Worm (Caenorhabditis elegans) whole organism, early embryonic: Measurements from ENCODE around the gene srh-55.

Experiments
- B0310.2 ChIP-seq: sonication (generic microtip); optimal IDR thresholded peaks from 2 replicates; lab custom pipeline; 2016; ENCODE audit warnings: mild to moderate bottlenecking, missing genetic modification characterization, missing compliant biosample characterization
- F13C5.2 ChIP-seq: sonication (generic microtip); optimal IDR thresholded peaks from 2 replicates; lab custom pipeline; 2017; ENCODE audit warnings: mild to moderate bottlenecking, missing genetic modification characterization, inconsistent platforms, missing compliant biosample characterization
- aly-1 ChIP-seq: sonication (generic microtip); optimal IDR thresholded peaks from 2 replicates; lab custom pipeline; 2016; ENCODE audit warnings: missing genetic modification characterization, missing compliant biosample characterization
- ama-1 ChIP-seq: fragments of 150-350 bp; optimal IDR thresholded peaks from 2 replicates; lab custom pipeline; 2014
- ceh-13 ChIP-seq: fragments of 200-800 bp; sonication (Bioruptor generic); optimal IDR thresholded peaks from 2 replicates; lab custom pipeline; 2018; ENCODE audit warnings: mild to moderate bottlenecking, missing genetic modification characterization, missing compliant biosample characterization
- ceh-36 ChIP-seq: sonication (generic microtip); optimal IDR thresholded peaks from 2 replicates; lab custom pipeline; 2016; ENCODE audit warnings: missing genetic modification characterization, inconsistent platforms, missing compliant biosample characterization
- ets-7 ChIP-seq: sonication (generic microtip); optimal IDR thresholded peaks from 2 replicates; lab custom pipeline; 2016; ENCODE audit warnings: missing genotype, missing genetic modification characterization, missing compliant biosample characterization
- flt-1 ChIP-seq: fragments of 200-800 bp; sonication (Bioruptor generic); IDR thresholded peaks from 2 replicates; pipeline ENCODE4 v1.3.6; 2022; ENCODE audit warnings: missing genetic modification characterization, missing compliant biosample characterization
- hmbx-1 ChIP-seq: sonication (generic microtip); optimal IDR thresholded peaks from 2 replicates; lab custom pipeline; 2016; ENCODE audit warnings: mild to moderate bottlenecking, missing genetic modification characterization, missing compliant biosample characterization
- hmg-4 ChIP-seq: fragments of 200-800 bp; sonication (Bioruptor generic); optimal IDR thresholded peaks from 2 replicates; lab custom pipeline; 2018; ENCODE audit warnings: mild to moderate bottlenecking, missing genetic modification characterization, missing compliant biosample characterization
- hnd-1 ChIP-seq: sonication (generic microtip); optimal IDR thresholded peaks from 2 replicates; lab custom pipeline; 2016; ENCODE audit warnings: missing genetic modification characterization, missing compliant biosample characterization
- pes-1 ChIP-seq: fragments of 200-800 bp; sonication (Bioruptor generic); IDR thresholded peaks from 2 replicates; pipeline ENCODE4 v1.3.6; 2022; ENCODE audit warnings: missing genetic modification reagents, missing genetic modification characterization, missing compliant biosample characterization
- scrt-1 ChIP-seq: fragments of 200-800 bp; sonication (Bioruptor generic); IDR thresholded peaks from 2 replicates; pipeline ENCODE4 v1.3.6; 2022; ENCODE audit warnings: missing genetic modification characterization, missing compliant biosample characterization
- sea-1 ChIP-seq: fragments of 200-800 bp; sonication (Bioruptor generic); conservative IDR thresholded peaks from 2 replicates; pipeline ENCODE4 v1.3.6; 2022; ENCODE audit warnings: missing genetic modification characterization, missing compliant biosample characterization
- tbx-11 ChIP-seq: fragments of 200-800 bp; sonication (Bioruptor generic); IDR thresholded peaks from 2 replicates; pipeline ENCODE4 v1.3.6; 2022; ENCODE audit warnings: missing genetic modification characterization, missing compliant biosample characterization
- tbx-37 ChIP-seq: fragments of 200-800 bp; sonication (Bioruptor generic); conservative IDR thresholded peaks from 2 replicates; pipeline ENCODE4 v1.3.6; 2022; ENCODE audit warnings: missing genetic modification reagents, missing genetic modification characterization, missing compliant biosample characterization
- tra-4 ChIP-seq: sonication (generic microtip); optimal IDR thresholded peaks from 2 replicates; lab custom pipeline; 2017; ENCODE audit warnings: missing genetic modification characterization, missing compliant biosample characterization

srh-55 gene

DNA sequence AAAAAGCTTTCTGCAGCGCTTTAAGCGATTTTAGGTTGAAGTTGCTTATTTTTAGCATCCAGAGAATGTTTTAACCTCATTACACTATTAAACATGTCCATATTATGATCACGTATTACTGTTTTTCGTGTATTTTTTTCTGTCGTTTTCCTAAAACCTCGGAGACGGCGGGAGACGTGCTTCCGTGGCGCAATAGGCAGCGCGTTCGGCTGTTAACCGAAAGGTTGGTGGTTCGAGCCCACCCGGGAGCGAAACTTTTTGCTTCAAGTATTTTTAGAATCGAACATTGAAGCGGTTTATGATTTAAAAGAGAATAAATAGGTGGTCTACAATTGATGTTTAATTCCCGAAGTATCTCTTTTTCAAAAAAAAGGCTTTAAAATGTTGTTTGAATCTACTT, 3.1 kb downstream of the srh-55 start:
- TF ChIP-seq ets-7 (tag; lab: Kevin White, UChicago) (no peak), tbx-11 (GFP tag; lab: Robert Waterston, UW) (no peak), hmg-4 (GFP tag; lab: Kevin White, UChicago) (no peak), tbx-37 (GFP tag; lab: Robert Waterston, UW) (no peak), ceh-13 (no peak), ama-1 (no peak), flt-1 (GFP tag; lab: Robert Waterston, UW) (no peak), hnd-1 (tag; lab: Kevin White, UChicago) (no peak), B0310.2 (tag; lab: Kevin White, UChicago) (no peak)

ce11 chrV:15158691-15159090, 5.3 kb downstream of the srh-55 start, which contains the start of gene str-45:
Gene str-45 (plus strand): TSS chrV:15158991.
- no peak for TF ChIP-seq tbx-11 (GFP tag; lab: Robert Waterston, UW)
- TF ChIP-seq F13C5.2: no peak
- TF ChIP-seq sea-1 (GFP tag; lab: Robert Waterston, UW): no peak

- no peak for TF ChIP-seq hnd-1 (tag; lab: Kevin White, UChicago)
- TF ChIP-seq aly-1 (tag; lab: Kevin White, UChicago): no peak
- TF ChIP-seq ama-1: no peak
- TF ChIP-seq sea-1 (GFP tag; lab: Robert Waterston, UW): no peak
- TF ChIP-seq F13C5.2: no peak
These were observed 9.3 kb downstream of the srh-55 start, which contains the start of gene srz-11 for ce11 chrV:15162697-15163096. Gene srz-11 (plus strand): TSS chrV:15163082.

- no peak for TF ChIP-seq hmg-4 (GFP tag; lab: Kevin White, UChicago)
- no peak for TF ChIP-seq scrt-1 (GFP tag; lab: Robert Waterston, UW)
- no peak for TF ChIP-seq B0310.2 (tag; lab: Kevin White, UChicago)
- TF ChIP-seq ceh-36 (tag; lab: Kevin White, UChicago): no peak
- TF ChIP-seq tbx-37 (GFP tag; lab: Robert Waterston, UW): no peak
- no peak for TF ChIP-seq F13C5.2
- TF ChIP-seq flt-1 (GFP tag; lab: Robert Waterston, UW): no peak
- TF ChIP-seq ets-7 (tag; lab: Kevin White, UChicago): no peak
- no peak for TF ChIP-seq tbx-11 (GFP tag; lab: Robert Waterston, UW)
- no peak for TF ChIP-seq hnd-1 (tag; lab: Kevin White, UChicago)
- no peak for TF ChIP-seq aly-1 (tag; lab: Kevin White, UChicago)
- no peak for TF ChIP-seq pes-1 (GFP tag; lab: Robert Waterston, UW)
- TF ChIP-seq sea-1 (GFP tag; lab: Robert Waterston, UW): no peak
- TF ChIP-seq ama-1: no peak
- no peak for TF ChIP-seq ceh-13
- TF ChIP-seq tra-4 (tag; lab: Kevin White, UChicago): no peak
- TF ChIP-seq hmbx-1: no peak
These were observed 22.1 kb downstream of the srh-55 start, which contains the start of gene clec-47 for ce11 chrV:15175459-15175858. Gene clec-47 (plus strand): TSS chrV:15175759.

DNA sequence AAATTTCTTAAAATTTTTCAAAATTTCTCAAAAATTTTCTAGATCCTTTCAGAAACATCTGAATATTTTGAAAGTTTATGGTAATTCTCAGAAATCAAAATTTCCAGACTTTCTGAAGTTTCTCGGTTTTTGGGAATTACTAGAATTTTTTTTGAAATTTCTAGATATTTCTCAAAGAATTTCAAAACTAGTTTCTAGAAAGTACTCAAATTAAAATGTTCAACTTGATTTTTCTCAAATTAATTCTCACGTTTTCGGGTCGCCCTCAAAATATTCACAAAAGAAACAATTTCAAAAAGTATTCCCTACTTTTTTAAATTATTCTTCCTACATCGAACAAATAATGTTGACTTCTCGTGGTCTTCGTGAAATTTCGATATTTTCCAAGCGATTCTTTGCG, 26.4 kb downstream of the srh-55 start, which contains the start of gene T09F5.10:
T09F5.10 (plus strand) TSS at position 301 of the 400 bp plus-strand sequence.
- TF ChIP-seq scrt-1 (GFP tag; lab: Robert Waterston, UW): no peak

DNA sequence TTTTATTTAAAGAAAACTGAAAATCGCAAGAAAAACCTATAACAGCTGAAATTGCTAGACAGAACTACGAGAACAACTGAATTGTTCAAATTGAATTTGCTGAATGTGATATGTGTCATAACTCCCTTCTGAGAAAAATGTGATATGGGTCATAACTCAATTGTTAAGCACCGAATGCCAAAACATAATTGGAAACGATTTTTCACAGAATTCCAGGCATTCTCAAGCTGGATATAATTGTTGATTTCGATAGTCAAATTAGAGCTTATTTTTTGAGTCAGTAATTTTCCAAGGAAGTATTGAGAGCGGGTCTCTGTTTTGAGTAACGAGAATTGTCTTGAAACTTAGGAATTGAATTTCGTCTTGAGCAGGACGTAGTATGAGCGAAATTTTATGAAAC, 28.5 kb downstream of the srh-55 start:
- TF ChIP-seq aly-1 (tag; lab: Kevin White, UChicago): no peak
- TF ChIP-seq flt-1 (GFP tag; lab: Robert Waterston, UW): no peak
- TF ChIP-seq pes-1 (GFP tag; lab: Robert Waterston, UW): no peak
- no peak for TF ChIP-seq ceh-36 (tag; lab: Kevin White, UChicago)
- no peak for TF ChIP-seq ceh-13
- no peak for TF ChIP-seq hmg-4 (GFP tag; lab: Kevin White, UChicago)
- TF ChIP-seq scrt-1 (GFP tag; lab: Robert Waterston, UW): no peak
- TF ChIP-seq tbx-37 (GFP tag; lab: Robert Waterston, UW): no peak
- TF ChIP-seq F13C5.2: no peak
- TF ChIP-seq sea-1 (GFP tag; lab: Robert Waterston, UW): no peak

DNA sequence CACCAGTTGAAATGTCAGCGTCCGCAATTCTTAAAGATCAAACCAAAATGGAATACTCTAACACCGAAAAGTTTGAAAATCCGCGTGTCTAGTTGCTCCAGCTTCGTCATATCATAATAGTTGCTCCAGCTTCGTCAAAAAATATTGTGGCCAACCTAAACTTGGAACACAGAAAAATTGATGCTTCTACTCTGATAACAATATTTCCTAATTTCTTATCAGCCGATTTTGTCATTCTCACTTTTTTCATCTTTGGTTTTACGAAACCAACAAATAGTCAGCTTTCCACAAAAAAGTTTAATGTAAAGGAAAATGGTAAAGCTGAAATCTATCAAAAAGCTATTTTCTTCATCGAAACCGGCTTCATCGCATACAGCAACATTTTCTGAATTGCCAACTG, 29.0 kb downstream of the srh-55 start, which contains the start of gene fbxa-84:
fbxa-84 (plus strand) TSS at position 34 of the 400 bp plus-strand sequence.
- TF ChIP-seq tra-4 (tag; lab: Kevin White, UChicago): no peak
- no peak for TF ChIP-seq ceh-13
- no peak for TF ChIP-seq tbx-11 (GFP tag; lab: Robert Waterston, UW)
- TF ChIP-seq ceh-36 (tag; lab: Kevin White, UChicago): no peak
- no peak for TF ChIP-seq hmbx-1
- no peak for TF ChIP-seq sea-1 (GFP tag; lab: Robert Waterston, UW)
- TF ChIP-seq pes-1 (GFP tag; lab: Robert Waterston, UW): no peak
- no peak for TF ChIP-seq hmg-4 (GFP tag; lab: Kevin White, UChicago)
- TF ChIP-seq F13C5.2: no peak
- TF ChIP-seq ama-1: no peak
- no peak for TF ChIP-seq ets-7 (tag; lab: Kevin White, UChicago)
- no peak for TF ChIP-seq aly-1 (tag; lab: Kevin White, UChicago)
- no peak for TF ChIP-seq scrt-1 (GFP tag; lab: Robert Waterston, UW)
- no peak for TF ChIP-seq hnd-1 (tag; lab: Kevin White, UChicago)
- no peak for TF ChIP-seq tbx-37 (GFP tag; lab: Robert Waterston, UW)
- no peak for TF ChIP-seq B0310.2 (tag; lab: Kevin White, UChicago)
- no peak for TF ChIP-seq flt-1 (GFP tag; lab: Robert Waterston, UW)
